Worm (Caenorhabditis elegans) whole organism, late embryonic: ENCODE data around the gene F13B6.1.

Experiments
- F13H6.1 ChIP-seq: sonication (generic microtip); optimal IDR thresholded peaks from 2 replicates; lab custom pipeline; 2016; ENCODE audit warnings: missing genetic modification characterization, missing compliant biosample characterization
- ahr-1 ChIP-seq: sonication (generic microtip); optimal IDR thresholded peaks from 2 replicates; lab custom pipeline; 2016; ENCODE audit warnings: missing genetic modification characterization, missing compliant biosample characterization
- ama-1 ChIP-seq: fragments of 150-350 bp; optimal IDR thresholded peaks from 2 replicates; lab custom pipeline; 2014
- lin-11 ChIP-seq: fragments of 200-800 bp; sonication (Bioruptor generic); optimal IDR thresholded peaks from 2 replicates; lab custom pipeline; 2018; ENCODE audit warnings: mild to moderate bottlenecking, missing genetic modification characterization, missing compliant biosample characterization
- pat-9 ChIP-seq: fragments of 200-800 bp; sonication (Bioruptor generic); optimal IDR thresholded peaks from 2 replicates; lab custom pipeline; 2018; ENCODE audit warnings: mild to moderate bottlenecking, missing genetic modification characterization, moderate library complexity, missing compliant biosample characterization
- pha-4 ChIP-seq: fragments of 150-350 bp; optimal IDR thresholded peaks from 2 replicates; lab custom pipeline; 2018; ENCODE audit warnings: missing biosample characterization, missing genetic modification reagents, missing genetic modification characterization
- rnt-1 ChIP-seq: sonication (generic microtip); optimal IDR thresholded peaks from 2 replicates; lab custom pipeline; 2016; ENCODE audit warnings: missing genetic modification characterization, missing compliant biosample characterization
- sox-4 ChIP-seq: sonication (generic microtip); optimal IDR thresholded peaks from 2 replicates; lab custom pipeline; 2017; ENCODE audit warnings: mild to moderate bottlenecking, missing genetic modification characterization, inconsistent platforms, missing compliant biosample characterization
- tbx-2 ChIP-seq: sonication (generic microtip); optimal IDR thresholded peaks from 2 replicates; lab custom pipeline; 2016; ENCODE audit warnings: missing genetic modification characterization, missing compliant biosample characterization

- TF ChIP-seq lin-11 (tag; lab: Kevin White, UChicago) (no peak), ama-1 (lab: Kevin White, UChicago) (no peak), F13H6.1 (no peak), pat-9 (tag; lab: Kevin White, UChicago) (no peak), pha-4 (tag; lab: Kevin White, UChicago) (no peak), rnt-1 (tag; lab: Kevin White, UChicago) (no peak), sox-4 (no peak), ahr-1 (tag; lab: Kevin White, UChicago) (no peak), tbx-2 (no peak)
These were observed 9.5 kb downstream of the F13B6.1 start, which contains the start of gene F13B6.3 for ce11 chrIV:7465857-7466256.
